Worm (Caenorhabditis elegans) whole organism, L2 larva: ENCODE results near the gene T10G3.1.
A peak's percentile ranks its signal among the peaks of the same experiment; 100 is the strongest.
"Not testable (repeated sequence)": the region's sequence is repeated elsewhere in the genome, so short reads cannot be mapped to it uniquely, and the experiment has no call there.

Source experiments
- C34F6.9 ChIP-seq: fragments of 150-350 bp; optimal IDR thresholded peaks from 2 replicates; lab custom pipeline; 2014; ENCODE audit warnings: missing biosample characterization, missing genetic modification characterization
- F13H6.1 ChIP-seq: sonication (generic microtip); optimal IDR thresholded peaks from 2 replicates; lab custom pipeline; 2016; ENCODE audit warnings: missing genetic modification characterization, missing compliant biosample characterization
- ZK546.5 ChIP-seq: sonication (generic microtip); optimal IDR thresholded peaks from 2 replicates; lab custom pipeline; 2017; ENCODE audit warnings: missing biosample characterization, missing genetic modification characterization
- ama-1 ChIP-seq: fragments of 150-350 bp; optimal IDR thresholded peaks from 2 replicates; lab custom pipeline; 2018; ENCODE audit warnings: inconsistent platforms
- ceh-16 ChIP-seq: fragments of 150-350 bp; optimal IDR thresholded peaks from 2 replicates; lab custom pipeline; 2014; ENCODE audit warnings: missing biosample characterization, missing genetic modification characterization
- crh-2 ChIP-seq: sonication (generic microtip); optimal IDR thresholded peaks from 2 replicates; lab custom pipeline; 2017; ENCODE audit warnings: missing biosample characterization, missing genetic modification characterization
- dmd-4 ChIP-seq: sonication (generic microtip); optimal IDR thresholded peaks from 2 replicates; lab custom pipeline; 2017; ENCODE audit warnings: missing biosample characterization, missing genetic modification characterization
- egl-27 ChIP-seq: sonication (generic microtip); optimal IDR thresholded peaks from 3 replicates; lab custom pipeline; 2017; ENCODE audit warnings: missing biosample characterization, missing genetic modification reagents, missing genetic modification characterization
- fos-1 ChIP-seq: fragments of 150-350 bp; optimal IDR thresholded peaks from 2 replicates; lab custom pipeline; 2014; ENCODE audit warnings: missing biosample characterization, missing genetic modification characterization
- gmeb-1 ChIP-seq: fragments of 150-350 bp; optimal IDR thresholded peaks from 2 replicates; lab custom pipeline; 2014; ENCODE audit warnings: missing biosample characterization, missing genetic modification characterization
- lin-11 ChIP-seq: fragments of 150-350 bp; sonication (generic microtip); optimal IDR thresholded peaks from 2 replicates; lab custom pipeline; 2014; ENCODE audit warnings: missing biosample characterization, missing genetic modification characterization, inconsistent platforms, mixed read lengths
- lsy-2 ChIP-seq, 2 experiments: fragments of 150-350 bp in 1 of 2; sonication (generic microtip) in 1 of 2; optimal IDR thresholded peaks; 2 replicates each; lab custom pipeline; 2014 to 2017; ENCODE audit warnings: missing biosample characterization in 2 of 2, missing genetic modification characterization in 2 of 2
- mab-5 ChIP-seq: fragments of 150-350 bp; optimal IDR thresholded peaks from 2 replicates; lab custom pipeline; 2014; ENCODE audit warnings: missing biosample characterization, missing genetic modification characterization
- mdl-1 ChIP-seq, 2 experiments: fragments of 150-350 bp in 1 of 2; sonication (generic microtip) in 1 of 2; optimal IDR thresholded peaks; 2 replicates each; lab custom pipeline; 2017; ENCODE audit warnings: missing biosample characterization in 2 of 2, missing genetic modification characterization in 2 of 2
- nhr-10 ChIP-seq: sonication (generic microtip); optimal IDR thresholded peaks from 2 replicates; lab custom pipeline; 2017; ENCODE audit warnings: missing biosample characterization, missing genetic modification characterization
- nhr-11 ChIP-seq: fragments of 150-350 bp; optimal IDR thresholded peaks from 2 replicates; lab custom pipeline; 2014; ENCODE audit warnings: missing biosample characterization, missing genetic modification characterization
- nhr-12 ChIP-seq: fragments of 150-350 bp; optimal IDR thresholded peaks from 2 replicates; lab custom pipeline; 2014; ENCODE audit warnings: missing biosample characterization, missing genetic modification characterization
- nhr-21 ChIP-seq: fragments of 150-350 bp; optimal IDR thresholded peaks from 2 replicates; lab custom pipeline; 2014; ENCODE audit warnings: missing biosample characterization, missing genetic modification characterization
- nhr-25 ChIP-seq: fragments of 150-350 bp; sonication (generic microtip); optimal IDR thresholded peaks from 3 replicates; lab custom pipeline; 2014; ENCODE audit warnings: missing biosample characterization, missing genetic modification characterization
- nhr-6 ChIP-seq: fragments of 150-350 bp; optimal IDR thresholded peaks from 2 replicates; lab custom pipeline; 2014; ENCODE audit warnings: missing biosample characterization, missing genetic modification characterization
- nhr-77 ChIP-seq: fragments of 150-350 bp; optimal IDR thresholded peaks from 2 replicates; lab custom pipeline; 2014; ENCODE audit warnings: missing biosample characterization, missing genetic modification characterization
- skn-1 ChIP-seq: sonication (generic microtip); optimal IDR thresholded peaks from 2 replicates; lab custom pipeline; 2017; ENCODE audit warnings: missing biosample characterization, missing genetic modification characterization
- sma-9 ChIP-seq, 2 experiments: fragments of 150-350 bp in 1 of 2; sonication (generic microtip) in 1 of 2; optimal IDR thresholded peaks; 2 replicates each; lab custom pipeline; 2014 to 2016; ENCODE audit warnings: missing genetic modification characterization in 2 of 2, mild to moderate bottlenecking in 1 of 2, missing biosample characterization in 1 of 2, missing compliant biosample characterization in 1 of 2, missing genetic modification reagents in 1 of 2, moderate library complexity in 1 of 2
- snpc-4 ChIP-seq: fragments of 150-350 bp; optimal IDR thresholded peaks from 2 replicates; lab custom pipeline; 2014; ENCODE audit warnings: missing biosample characterization, missing genetic modification characterization
- unc-55 ChIP-seq: fragments of 150-350 bp; sonication (generic microtip); optimal IDR thresholded peaks from 3 replicates; lab custom pipeline; 2014; ENCODE audit warnings: missing biosample characterization, missing genetic modification reagents, missing genetic modification characterization
- unc-62 ChIP-seq: fragments of 150-350 bp; optimal IDR thresholded peaks from 2 replicates; lab custom pipeline; 2014; ENCODE audit warnings: missing biosample characterization, missing genetic modification reagents, missing genetic modification characterization
- zag-1 ChIP-seq: fragments of 150-350 bp; optimal IDR thresholded peaks from 2 replicates; lab custom pipeline; 2014; ENCODE audit warnings: missing biosample characterization, missing genetic modification characterization
- ztf-4 ChIP-seq: fragments of 150-350 bp; optimal IDR thresholded peaks from 2 replicates; lab custom pipeline; 2014; ENCODE audit warnings: missing biosample characterization, missing genetic modification characterization

Gene T10G3.1

ce11 chrV:13445229-13445949 is 28.1 kb downstream of the T10G3.1 start, which contains the start of gene Y2H9A.4:
Gene Y2H9A.4 (plus strand): TSS chrV:13445899.
- TF ChIP-seq ama-1 (lab: Kevin White, UChicago) (no peak), unc-62 (GFP tag; lab: Kevin White, UChicago) (no peak), ceh-16 (tag; lab: Kevin White, UChicago) (no peak), C34F6.9 (peak; percentile 23), lin-11 (tag; lab: Kevin White, UChicago) (no peak), nhr-12 (tag; lab: Kevin White, UChicago) (no peak), lsy-2 (tag; optimal IDR thresholded peaks at IDR 0.05; lab: Kevin White, UChicago) (no peak), nhr-77 (tag; lab: Kevin White, UChicago) (no peak), mab-5 (peak; percentile 28), nhr-25 (peak; percentile 31), nhr-10 (tag; lab: Kevin White, UChicago) (no peak), crh-2 (tag; lab: Kevin White, UChicago) (peak; percentile 56), fos-1 (peak; percentile 53)

- not testable (repeated sequence) for TF ChIP-seq nhr-11; ZK546.5 (tag; lab: Kevin White, UChicago); gmeb-1 (tag; lab: Kevin White, UChicago)
Measured at ce11 chrV:13443535-13443934, 29.9 kb downstream of the T10G3.1 start, which contains the start of gene Y2H9A.6. Gene Y2H9A.6 (plus strand): TSS chrV:13443835.

- TF ChIP-seq egl-27 (tag; lab: Kevin White, UChicago) (no peak), nhr-6 (tag; lab: Kevin White, UChicago) (no peak), ztf-4 (tag; lab: Kevin White, UChicago) (no peak), mdl-1 (tag; optimal IDR thresholded peaks at IDR 0.05; lab: Kevin White, UChicago) (no peak), ZK546.5 (tag; lab: Kevin White, UChicago) (no peak)
Measured at ce11 chrV:13442819-13443218, 30.7 kb downstream of the T10G3.1 start.

ce11 chrV:13441661-13442060 is 31.8 kb downstream of the T10G3.1 start, which contains the start of gene col-162:
Gene col-162 (plus strand): TSS chrV:13441961.
- no peak for TF ChIP-seq fos-1
- no peak for TF ChIP-seq snpc-4 (tag; lab: Kevin White, UChicago)
- no peak for TF ChIP-seq unc-55 (GFP tag; lab: Kevin White, UChicago)

ce11 chrV:13437473-13438074 is 35.9 kb downstream of the T10G3.1 start, which contains the start of gene mes-4:
Gene mes-4 (minus strand): TSS chrV:13437545.
- peak; percentile 49 for TF ChIP-seq gmeb-1 (tag; lab: Kevin White, UChicago)
- TF ChIP-seq nhr-10 (tag; lab: Kevin White, UChicago): no peak

ce11 chrV:13432364-13432763 is 41.1 kb downstream of the T10G3.1 start, which contains the start of gene srd-17:
Gene srd-17 (minus strand): TSS chrV:13432714.
- TF ChIP-seq zag-1 (tag; lab: Kevin White, UChicago): no peak
- TF ChIP-seq nhr-6 (tag; lab: Kevin White, UChicago): no peak
- no peak for TF ChIP-seq nhr-25
- no peak for TF ChIP-seq snpc-4 (tag; lab: Kevin White, UChicago)
- no peak for TF ChIP-seq skn-1 (tag; lab: Kevin White, UChicago)
- no peak for TF ChIP-seq nhr-77 (tag; lab: Kevin White, UChicago)
- no peak for TF ChIP-seq ztf-4 (tag; lab: Kevin White, UChicago)
- TF ChIP-seq mdl-1 (tag; optimal IDR thresholded peaks at IDR 0.05; lab: Kevin White, UChicago): no peak
- TF ChIP-seq sma-9 (GFP tag; optimal IDR thresholded peaks at IDR 0.05; lab: Kevin White, UChicago): no peak
- no peak for TF ChIP-seq sma-9 (tag; optimal IDR thresholded peaks at IDR 0.05; lab: Kevin White, UChicago)
- TF ChIP-seq nhr-21 (tag; lab: Kevin White, UChicago): no peak
- no peak for TF ChIP-seq F13H6.1 (tag; lab: Kevin White, UChicago)
- TF ChIP-seq mab-5: no peak
- no peak for TF ChIP-seq dmd-4 (tag; lab: Kevin White, UChicago)
- TF ChIP-seq crh-2 (tag; lab: Kevin White, UChicago): no peak
